Fruit fly (Drosophila melanogaster) whole organism, embryonic: ENCODE measurements around the gene alpha-Man-Ia.

Experiments
- Bgb ChIP-seq: fragments of 200-800 bp; sonication (Bioruptor generic); IDR thresholded peaks from 2 replicates; pipeline ENCODE4 v1.3.6; 2022; ENCODE audit warnings: missing biosample characterization, missing genetic modification characterization; ENCODE audit not compliant: partially characterized antibody
- CG10147 ChIP-seq: fragments of 200-800 bp; sonication (Bioruptor generic); optimal IDR thresholded peaks from 2 replicates; lab custom pipeline; 2019; ENCODE audit warnings: missing biosample characterization, mild to moderate bottlenecking, missing genetic modification characterization, moderate library complexity
- CG11456 ChIP-seq: fragments of 200-800 bp; sonication (Bioruptor generic); IDR thresholded peaks from 3 replicates; pipeline ENCODE4 v1.3.6; 2022; ENCODE audit warnings: missing biosample characterization, missing genetic modification characterization
- CG11560 ChIP-seq: fragments of 200-800 bp; sonication (Bioruptor generic); IDR thresholded peaks from 3 replicates; pipeline ENCODE4 v1.3.6; 2022; ENCODE audit warnings: missing biosample characterization, missing genetic modification characterization
- CG12155 ChIP-seq: fragments of 200-800 bp; sonication (Bioruptor generic); optimal IDR thresholded peaks from 3 replicates; lab custom pipeline; 2016; ENCODE audit warnings: missing biosample characterization, missing genetic modification characterization
- CG12769 ChIP-seq: fragments of 200-800 bp; sonication (Bioruptor generic); optimal IDR thresholded peaks from 2 replicates; lab custom pipeline; 2019; ENCODE audit warnings: missing biosample characterization, mild to moderate bottlenecking, missing genetic modification characterization, moderate library complexity
- CG13123 ChIP-seq: fragments of 200-800 bp; sonication (Bioruptor generic); optimal IDR thresholded peaks from 2 replicates; lab custom pipeline; 2016; ENCODE audit warnings: missing biosample characterization, missing genetic modification characterization
- CG15011 ChIP-seq: fragments of 200-800 bp; sonication (Bioruptor generic); optimal IDR thresholded peaks from 3 replicates; lab custom pipeline; 2018; ENCODE audit warnings: missing biosample characterization, mild to moderate bottlenecking, missing genetic modification characterization
- CG18619 ChIP-seq: fragments of 200-800 bp; sonication (Bioruptor generic); optimal IDR thresholded peaks from 3 replicates; lab custom pipeline; 2017; ENCODE audit warnings: missing biosample characterization, mild to moderate bottlenecking, missing genetic modification characterization
- CG2678 ChIP-seq: fragments of 200-800 bp; sonication (Bioruptor generic); optimal IDR thresholded peaks from 3 replicates; lab custom pipeline; 2019; ENCODE audit warnings: missing biosample characterization, mild to moderate bottlenecking, missing genetic modification characterization, moderate library complexity
- CG2712 ChIP-seq: fragments of 200-800 bp; optimal IDR thresholded peaks from 3 replicates; lab custom pipeline; 2019; ENCODE audit warnings: missing biosample characterization, mild to moderate bottlenecking, missing genetic modification characterization, moderate library complexity
- CG31224 ChIP-seq: fragments of 200-800 bp; sonication (Bioruptor generic); IDR thresholded peaks from 2 replicates; pipeline ENCODE4 v1.3.6; 2022; ENCODE audit warnings: missing biosample characterization, missing genetic modification characterization
- CG3407 ChIP-seq: fragments of 200-800 bp; sonication (Bioruptor generic); optimal IDR thresholded peaks from 2 replicates; lab custom pipeline; 2018; ENCODE audit warnings: missing biosample characterization, mild to moderate bottlenecking, missing genetic modification characterization
- CG34422 ChIP-seq: fragments of 200-800 bp; sonication (Bioruptor generic); IDR thresholded peaks from 3 replicates; pipeline ENCODE4 v1.3.6; 2022; ENCODE audit warnings: missing biosample characterization, missing genetic modification characterization
- CG7745 ChIP-seq: fragments of 200-800 bp; sonication (Bioruptor generic); optimal IDR thresholded peaks from 2 replicates; lab custom pipeline; 2018; ENCODE audit warnings: missing biosample characterization, mild to moderate bottlenecking, missing genetic modification characterization, moderate library complexity
- CG7928 ChIP-seq: fragments of 200-800 bp; sonication (Bioruptor generic); optimal IDR thresholded peaks from 2 replicates; lab custom pipeline; 2017; ENCODE audit warnings: missing biosample characterization, mild to moderate bottlenecking, missing genetic modification characterization
- CG9932 ChIP-seq: fragments of 200-800 bp; sonication (Bioruptor generic); IDR thresholded peaks from 2 replicates; pipeline ENCODE4 v1.3.6; 2022; ENCODE audit warnings: missing biosample characterization, missing genetic modification characterization
- Camta ChIP-seq: fragments of 200-800 bp; sonication (Bioruptor generic); optimal IDR thresholded peaks from 2 replicates; lab custom pipeline; 2016; ENCODE audit warnings: missing biosample characterization, missing genetic modification characterization
- Chrac-16 ChIP-seq: fragments of 200-800 bp; sonication (Bioruptor generic); optimal IDR thresholded peaks from 3 replicates; lab custom pipeline; 2016; ENCODE audit warnings: missing biosample characterization, missing genetic modification characterization
- CrebB ChIP-seq: fragments of 200-800 bp; sonication (Bioruptor generic); optimal IDR thresholded peaks from 3 replicates; lab custom pipeline; 2018; ENCODE audit warnings: missing biosample characterization, mild to moderate bottlenecking, missing genetic modification characterization
- Dfd ChIP-seq, 2 experiments: fragments of >200 bp; optimal IDR thresholded peaks; 2 replicates each; lab custom pipeline; 2017; ENCODE audit warnings: missing biosample characterization in 2 of 2, missing genetic modification characterization in 2 of 2
- Eip74EF ChIP-seq, 2 experiments: fragments of 200-800 bp in 1 of 2; fragments of >200 bp in 1 of 2; sonication (Bioruptor generic) in 1 of 2; optimal IDR thresholded peaks; 2 replicates each; lab custom pipeline; 2017 to 2019; ENCODE audit warnings: missing biosample characterization in 2 of 2, missing genetic modification characterization in 2 of 2, mild to moderate bottlenecking in 1 of 2, moderate library complexity in 1 of 2
- Ets97D ChIP-seq: fragments of 200-800 bp; sonication (Bioruptor generic); optimal IDR thresholded peaks from 3 replicates; lab custom pipeline; 2016; ENCODE audit warnings: missing biosample characterization, missing genetic modification characterization
- Gug ChIP-seq: fragments of 200-800 bp; sonication (Bioruptor generic); IDR thresholded peaks from 4 replicates; pipeline ENCODE4 v1.3.6; 2022; ENCODE audit warnings: missing biosample characterization, missing genetic modification characterization
- HLH3B ChIP-seq: fragments of 200-800 bp; sonication (Bioruptor generic); IDR thresholded peaks from 2 replicates; pipeline ENCODE4 v1.3.6; 2022; ENCODE audit warnings: missing biosample characterization, missing genetic modification characterization
- Hand ChIP-seq: fragments of 200-800 bp; sonication (Bioruptor generic); optimal IDR thresholded peaks from 2 replicates; lab custom pipeline; 2017; ENCODE audit warnings: mild to moderate bottlenecking, missing biosample characterization, missing genetic modification reagents, missing genetic modification characterization
- Med ChIP-seq: fragments of 200-800 bp; sonication (Bioruptor generic); peaks from one replicate; lab custom pipeline; 2016; ENCODE audit warnings: missing biosample characterization, missing genetic modification characterization, mild to moderate bottlenecking, inconsistent platforms, moderate library complexity
- Mes4 ChIP-seq: fragments of 200-800 bp; sonication (Bioruptor generic); optimal IDR thresholded peaks from 2 replicates; lab custom pipeline; 2016; ENCODE audit warnings: missing biosample characterization, missing genetic modification characterization
- Pdp1 ChIP-seq, 2 experiments: fragments of 200-800 bp; sonication (Bioruptor generic); optimal IDR thresholded peaks; 3 replicates each; lab custom pipeline; 2016; ENCODE audit warnings: missing biosample characterization in 2 of 2, missing genetic modification characterization in 2 of 2, mild to moderate bottlenecking in 1 of 2, moderate library complexity in 1 of 2
- Trl ChIP-seq, 3 experiments: fragments of >200 bp in 2 of 3; fragments of 200-800 bp in 1 of 3; sonication (Bioruptor generic) in 1 of 3; optimal IDR thresholded peaks; 2 replicates in 1 of 3; 3 replicates in 2 of 3; lab custom pipeline; 2016 to 2017; ENCODE audit warnings: missing biosample characterization in 1 of 3, missing genetic modification characterization in 1 of 3
- bbx ChIP-seq: fragments of 200-800 bp; sonication (Bioruptor generic); IDR thresholded peaks from 2 replicates; pipeline ENCODE4 v1.3.6; 2022; ENCODE audit warnings: missing biosample characterization, missing genetic modification characterization; ENCODE audit not compliant: partially characterized antibody
- danr ChIP-seq: fragments of 200-800 bp; sonication (Bioruptor generic); IDR thresholded peaks from 2 replicates; pipeline ENCODE4 v1.3.6; 2022; ENCODE audit warnings: missing biosample characterization, missing genetic modification characterization
- hth ChIP-seq: fragments of >200 bp; optimal IDR thresholded peaks from 2 replicates; lab custom pipeline; 2017; ENCODE audit warnings: inconsistent platforms
- ind ChIP-seq: fragments of 200-800 bp; sonication (Bioruptor generic); optimal IDR thresholded peaks from 3 replicates; lab custom pipeline; 2016; ENCODE audit warnings: missing biosample characterization, missing genetic modification characterization
- jing ChIP-seq: fragments of 200-800 bp; sonication (Bioruptor generic); optimal IDR thresholded peaks from 2 replicates; lab custom pipeline; 2018; ENCODE audit warnings: missing biosample characterization, mild to moderate bottlenecking, missing genetic modification characterization
- lilli ChIP-seq: fragments of 200-800 bp; sonication (Bioruptor generic); optimal IDR thresholded peaks from 3 replicates; lab custom pipeline; 2016; ENCODE audit warnings: missing biosample characterization, missing genetic modification characterization
- lmd ChIP-seq: fragments of 200-800 bp; sonication (Bioruptor generic); IDR thresholded peaks from 2 replicates; pipeline ENCODE4 v1.3.6; 2022; ENCODE audit warnings: missing biosample characterization, missing genetic modification characterization
- pum ChIP-seq: fragments of 200-800 bp; sonication (Bioruptor generic); optimal IDR thresholded peaks from 2 replicates; lab custom pipeline; 2016; ENCODE audit warnings: missing biosample characterization, missing genetic modification characterization
- sc ChIP-seq, 3 experiments: fragments of >200 bp in 2 of 3; fragments of 200-800 bp in 1 of 3; sonication (Bioruptor generic) in 1 of 3; optimal IDR thresholded peaks; 2 replicates in 2 of 3; 3 replicates in 1 of 3; lab custom pipeline; 2017; ENCODE audit warnings: mild to moderate bottlenecking in 1 of 3, missing biosample characterization in 1 of 3, missing genetic modification characterization in 1 of 3, missing genetic modification reagents in 1 of 3
- sd ChIP-seq: fragments of 200-800 bp; sonication (Bioruptor generic); optimal IDR thresholded peaks from 3 replicates; lab custom pipeline; 2018; ENCODE audit warnings: missing biosample characterization, mild to moderate bottlenecking, missing genetic modification characterization, moderate library complexity
- sens ChIP-seq: fragments of 200-800 bp; sonication (Bioruptor generic); peaks from one replicate; lab custom pipeline; 2016; ENCODE audit warnings: missing biosample characterization, missing genetic modification characterization
- seq ChIP-seq: fragments of 200-800 bp; sonication (Bioruptor generic); IDR thresholded peaks from 2 replicates; pipeline ENCODE4 v1.3.6; 2022; ENCODE audit warnings: missing biosample characterization, missing genetic modification characterization
- slbo ChIP-seq: fragments of 200-800 bp; sonication (Bioruptor generic); IDR thresholded peaks from 2 replicates; pipeline ENCODE4 v1.3.6; 2022; ENCODE audit warnings: missing biosample characterization, missing genetic modification characterization
- vvl ChIP-seq: fragments of 200-800 bp; sonication (Bioruptor generic); IDR thresholded peaks from 2 replicates; pipeline ENCODE4 v1.3.6; 2022; ENCODE audit warnings: missing biosample characterization, missing genetic modification characterization

Gene alpha-Man-Ia

dm6 chrX:10362557-10363366 is 37.0 kb upstream of the alpha-Man-Ia start (continued):
- TF ChIP-seq Mes4 (GFP tag; lab: Kevin White, UChicago) (no peak), ind (GFP tag; lab: Kevin White, UChicago) (peak; percentile 37), CG2712 (tag; lab: Kevin White, UChicago) (peak; percentile 3), CrebB (tag; lab: Kevin White, UChicago) (no peak), jing (GFP tag; lab: Kevin White, UChicago) (peak; percentile 25), CG11456 (GFP tag; lab: Robert Waterston, UW) (no peak), CG34422 (GFP tag; lab: Robert Waterston, UW) (peak; percentile 33; the same call in 1 of the 3 replicates), CG12769 (tag; lab: Kevin White, UChicago) (no peak), seq (GFP tag; lab: Robert Waterston, UW) (no peak), Trl (optimal IDR thresholded peaks at IDR 0.05; lab: Kevin White, UChicago) (no peak), Trl (GFP tag; optimal IDR thresholded peaks at IDR 0.05; lab: Kevin White, UChicago) (peak; percentile 26), Eip74EF (GFP tag; optimal IDR thresholded peaks at IDR 0.05; lab: Kevin White, UChicago) (no peak)

DNA sequence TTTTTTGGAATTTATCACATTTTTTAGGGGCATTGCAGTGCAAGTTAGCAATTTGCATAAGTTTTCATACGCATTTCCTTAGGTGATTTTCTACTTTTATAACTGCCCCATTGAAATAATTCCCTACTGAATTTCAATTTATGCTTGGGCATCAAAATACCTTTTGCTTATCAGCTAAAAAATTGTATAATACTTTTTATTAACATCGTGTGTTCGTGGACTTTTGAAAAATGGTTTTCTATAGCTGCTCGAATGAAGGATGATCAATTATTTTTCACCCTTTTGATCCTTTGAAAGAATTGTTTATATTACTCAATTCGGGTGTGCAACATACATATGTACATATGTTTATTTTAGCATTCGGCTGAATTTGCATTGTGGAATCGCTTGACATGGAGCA is 36.4 kb upstream of the alpha-Man-Ia start:
- TF ChIP-seq Pdp1 (GFP tag; optimal IDR thresholded peaks at IDR 0.05; lab: Kevin White, UChicago) (peak in 1 of 2 experiments; percentile 24), CG7745 (no peak), Chrac-16 (GFP tag; lab: Kevin White, UChicago) (no peak), Dfd (GFP tag; optimal IDR thresholded peaks at IDR 0.05; lab: Kevin White, UChicago) (no peak)

DNA sequence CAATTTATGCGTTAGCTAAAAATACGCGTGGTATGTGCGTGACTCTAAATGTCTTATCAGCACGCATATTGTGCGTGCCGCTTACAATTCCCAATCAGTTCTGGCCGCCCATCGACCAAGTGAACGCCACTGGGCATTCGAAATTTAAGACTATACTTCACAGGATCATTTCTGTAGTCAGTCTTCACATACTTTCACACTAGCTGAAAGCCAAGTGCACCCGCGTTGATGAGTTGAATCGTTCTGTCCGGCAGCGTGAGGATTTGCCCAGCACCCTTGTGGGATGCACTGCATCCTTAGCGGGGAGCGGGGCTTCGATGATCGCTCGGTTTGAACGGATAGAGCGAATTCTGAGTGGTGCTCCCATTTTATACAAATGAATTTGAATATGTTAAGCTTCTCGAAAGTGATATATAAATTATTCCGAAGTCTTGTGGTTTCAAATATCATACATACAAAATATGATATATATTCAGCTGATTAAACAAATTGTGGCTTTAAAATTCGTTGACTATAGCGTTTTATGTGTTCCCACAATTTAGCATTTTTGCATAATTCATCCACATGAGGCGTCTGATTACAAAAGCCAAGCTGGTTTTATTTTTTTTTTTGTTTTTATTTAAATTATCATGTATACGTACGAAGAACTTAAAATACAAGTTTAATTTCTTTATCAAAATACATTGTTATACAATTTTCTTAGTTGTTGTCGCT is 22.4 kb upstream of the alpha-Man-Ia start:
- TF ChIP-seq CG12155 (GFP tag; lab: Kevin White, UChicago) (no peak), sc (optimal IDR thresholded peaks at IDR 0.05; lab: Kevin White, UChicago) (no peak), sc (GFP tag; optimal IDR thresholded peaks at IDR 0.05; lab: Kevin White, UChicago) (no peak), CG3407 (GFP tag; lab: Kevin White, UChicago) (no peak), sens (GFP tag; lab: Kevin White, UChicago) (peak; percentile 52), Hand (GFP tag; lab: Kevin White, UChicago) (no peak), Med (peak; percentile 83), CG7928 (GFP tag; lab: Kevin White, UChicago) (no peak), CG11560 (tag; lab: Robert Waterston, UW) (no peak), bbx (GFP tag; lab: Robert Waterston, UW) (0 out of 2 replicates have a peak, but pooled peaks have one; percentile 34), danr (GFP tag; lab: Robert Waterston, UW) (no peak), lilli (GFP tag; lab: Kevin White, UChicago) (peak; percentile 31), CG9932 (no peak), Camta (GFP tag; lab: Kevin White, UChicago) (peak; percentile 4), hth (lab: Kevin White, UChicago) (no peak), CG31224 (GFP tag; lab: Robert Waterston, UW) (no peak), Bgb (GFP tag; lab: Robert Waterston, UW) (peak; percentile 43; the same call in 1 of the 2 replicates), CG10147 (GFP tag; lab: Kevin White, UChicago) (no peak), HLH3B (GFP tag; lab: Robert Waterston, UW) (0 out of 2 replicates have a peak, but pooled peaks have one; percentile 13), CG2678 (tag; lab: Kevin White, UChicago) (peak; percentile 14), Gug (GFP tag; lab: Robert Waterston, UW) (0 out of 4 replicates have a peak, but pooled peaks have one; percentile 15), sd (tag; lab: Kevin White, UChicago) (peak; percentile 8), CG18619 (GFP tag; lab: Kevin White, UChicago) (no peak), CG13123 (GFP tag; lab: Kevin White, UChicago) (no peak), Ets97D (GFP tag; lab: Kevin White, UChicago) (no peak), pum (GFP tag; lab: Kevin White, UChicago) (peak; percentile 2), slbo (GFP tag; lab: Robert Waterston, UW) (peak; percentile 28), CG15011 (GFP tag; lab: Kevin White, UChicago) (no peak), vvl (no peak), lmd (GFP tag; lab: Robert Waterston, UW) (no peak)
